Fruit fly (Drosophila melanogaster) Kc167 (cell line): ENCODE measurements around the gene CG7084.

Source experiments
- Myc ChIP-seq: fragments of >200 bp; optimal IDR thresholded peaks from 2 replicates; lab custom pipeline; 2017; ENCODE audit warnings: missing external identifiers
- Sin3A ChIP-seq: fragments of >200 bp; optimal IDR thresholded peaks from 2 replicates; lab custom pipeline; 2018; ENCODE audit warnings: missing external identifiers
- h ChIP-seq: fragments of >200 bp; optimal IDR thresholded peaks from 3 replicates; lab custom pipeline; 2018; ENCODE audit warnings: missing external identifiers
- insv ChIP-seq: fragments of >200 bp; optimal IDR thresholded peaks from 3 replicates; lab custom pipeline; 2018; ENCODE audit warnings: missing external identifiers
- psq ChIP-seq: fragments of >200 bp; optimal IDR thresholded peaks from 2 replicates; lab custom pipeline; 2017; ENCODE audit warnings: missing external identifiers
- ttk ChIP-seq: sonication (Bioruptor generic); optimal IDR thresholded peaks from 2 replicates; lab custom pipeline; 2017; ENCODE audit warnings: missing external identifiers

Gene CG7084

DNA sequence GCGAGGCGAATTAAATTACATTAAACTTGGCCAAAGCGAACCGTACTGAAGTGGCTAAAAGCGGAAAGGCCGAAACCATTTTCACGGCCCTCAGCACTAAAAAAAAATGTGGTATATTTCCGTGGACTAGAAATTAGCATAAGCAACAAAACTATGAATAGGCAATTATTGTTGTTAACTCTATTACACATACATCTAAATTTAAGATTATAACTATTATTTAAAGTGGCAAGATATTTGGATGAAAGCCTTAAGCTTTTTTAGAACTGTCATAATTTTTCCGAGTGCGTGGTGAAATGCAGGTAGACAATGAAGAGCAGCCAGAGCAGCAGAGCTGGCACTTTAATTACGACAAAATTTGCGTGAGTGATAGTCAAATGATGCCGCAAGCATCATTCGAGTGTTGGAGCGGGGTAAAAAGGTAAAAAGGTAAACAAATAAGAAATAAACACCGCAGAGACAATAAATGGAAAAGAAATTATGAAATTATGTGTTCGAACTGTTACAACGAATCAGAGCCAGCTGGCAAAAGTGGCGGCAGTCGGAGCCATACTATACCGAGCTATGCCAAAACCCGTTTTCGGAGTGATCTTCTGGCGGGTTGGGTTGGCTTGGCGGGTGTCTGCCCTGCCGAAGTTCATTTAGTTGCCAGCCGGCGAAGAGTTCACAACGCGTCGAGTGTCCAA lies 30.2 kb downstream of the CG7084 start, which contains the start of gene CG7080:
Gene CG7080, plus strand, starts transcription at position 636 of the 686 bp plus-strand sequence.
- TF ChIP-seq Myc (lab: Kevin White, UChicago) (no peak), h (lab: Kevin White, UChicago) (no peak), ttk (no peak), insv (no peak), psq (lab: Kevin White, UChicago) (no peak), Sin3A (lab: Kevin White, UChicago) (no peak)

DNA sequence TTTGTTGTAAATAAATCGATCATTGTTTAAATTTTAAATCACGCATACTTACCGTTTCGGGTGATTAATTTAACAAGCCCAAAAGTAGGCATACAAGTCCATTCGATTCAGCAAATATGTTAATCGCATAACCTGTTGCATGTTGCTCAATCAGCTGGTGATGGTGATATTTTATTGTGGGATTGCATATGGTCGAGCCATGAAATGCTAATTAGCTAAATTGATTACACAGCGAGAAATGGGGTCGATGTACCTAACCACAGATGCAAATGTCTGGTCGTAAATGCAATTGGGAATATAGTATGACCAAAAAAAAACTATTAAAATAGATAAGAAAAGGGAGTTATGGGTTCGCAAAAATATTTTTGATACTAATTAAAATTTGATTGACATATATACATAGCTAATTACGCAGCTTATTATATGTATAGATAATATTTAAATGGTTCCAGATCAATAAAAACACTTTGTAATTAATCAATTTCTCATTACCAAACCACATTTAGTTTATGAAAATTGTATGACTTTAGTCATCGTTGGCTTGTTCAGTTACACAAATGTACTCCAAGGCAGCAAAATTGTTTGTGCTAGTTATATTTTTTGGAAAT lies 32.0 kb downstream of the CG7084 start, which contains the start of gene CG33721:
Gene CG33721, plus strand, starts transcription at position 558 of the 608 bp plus-strand sequence.
- TF ChIP-seq ttk (no peak), h (lab: Kevin White, UChicago) (no peak), Sin3A (lab: Kevin White, UChicago) (no peak), insv (no peak), Myc (lab: Kevin White, UChicago) (no peak)

DNA sequence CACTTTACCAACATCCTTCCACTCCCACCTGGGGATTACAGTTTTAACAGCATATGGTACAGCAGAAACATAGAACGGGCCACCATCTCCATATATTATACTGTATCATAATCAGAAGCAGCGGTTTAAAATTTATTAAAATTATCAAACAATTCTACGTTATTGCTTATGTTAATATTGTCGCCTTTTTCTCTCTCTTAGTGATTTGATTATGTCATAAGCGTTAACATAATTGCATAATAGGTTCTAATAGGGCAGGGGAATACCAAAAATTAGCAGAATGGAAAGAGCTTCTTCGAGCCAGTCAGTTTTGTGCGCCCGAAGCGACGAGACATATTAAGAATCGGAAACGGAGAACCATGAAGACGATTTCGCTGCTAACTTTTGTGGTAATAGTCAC lies 33.1 kb downstream of the CG7084 start, which contains the start of gene CG13862:
Gene CG13862, plus strand, starts transcription at position 301 of the 400 bp plus-strand sequence.
- no peak for TF ChIP-seq psq (lab: Kevin White, UChicago)
- no peak for TF ChIP-seq ttk
- no peak for TF ChIP-seq Sin3A (lab: Kevin White, UChicago)
- TF ChIP-seq Myc (lab: Kevin White, UChicago): no peak
- TF ChIP-seq h (lab: Kevin White, UChicago): no peak
- no peak for TF ChIP-seq insv

DNA sequence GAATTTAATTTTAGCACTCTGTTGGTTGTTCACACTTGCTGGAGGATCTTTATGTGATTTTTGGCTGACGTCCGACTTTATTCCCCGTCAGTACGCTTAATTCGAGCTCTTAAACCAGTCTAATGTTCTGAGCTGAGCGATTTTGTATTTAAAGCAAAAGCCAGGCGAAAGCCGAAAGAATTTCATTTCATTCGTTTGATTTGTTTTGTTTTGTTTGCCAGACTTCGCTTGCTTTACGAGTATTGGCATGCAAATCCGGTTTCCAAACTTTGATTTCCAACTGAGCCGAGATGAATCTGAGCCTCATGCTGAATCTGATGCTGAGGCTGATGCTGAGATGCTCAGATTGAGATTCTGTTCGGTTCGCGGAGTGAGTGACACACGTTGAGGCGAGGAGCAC lies 35.4 kb downstream of the CG7084 start, which contains the start of gene CG5391:
Gene CG5391, minus strand, starts transcription at position 101 of the 400 bp plus-strand sequence.
- TF ChIP-seq insv: no peak
- TF ChIP-seq Sin3A (lab: Kevin White, UChicago): no peak
- TF ChIP-seq psq (lab: Kevin White, UChicago): no peak
- no peak for TF ChIP-seq Myc (lab: Kevin White, UChicago)

DNA sequence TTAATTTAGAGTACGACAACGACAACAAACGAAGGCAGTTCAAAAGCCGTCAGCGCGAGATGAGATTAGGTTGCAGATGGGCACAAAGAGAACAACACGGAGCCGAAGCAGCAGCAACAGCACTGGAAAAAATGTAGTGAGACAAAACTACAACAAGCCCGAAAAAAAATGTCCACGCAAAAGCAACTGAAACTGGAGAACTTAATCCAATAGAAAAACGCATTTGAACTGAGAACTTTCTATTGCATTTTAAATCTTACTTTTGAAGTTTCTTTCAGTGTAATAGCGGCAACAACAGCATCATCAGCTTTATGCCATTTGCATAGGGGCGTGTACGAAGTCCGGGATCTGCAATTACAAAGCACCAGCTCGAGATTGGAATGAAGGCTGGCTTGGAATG lies 40.9 kb downstream of the CG7084 start:
- TF ChIP-seq psq (lab: Kevin White, UChicago): no peak
- TF ChIP-seq ttk: no peak
- TF ChIP-seq Sin3A (lab: Kevin White, UChicago): no peak
- no peak for TF ChIP-seq Myc (lab: Kevin White, UChicago)
- TF ChIP-seq h (lab: Kevin White, UChicago): no peak
- no peak for TF ChIP-seq insv

DNA sequence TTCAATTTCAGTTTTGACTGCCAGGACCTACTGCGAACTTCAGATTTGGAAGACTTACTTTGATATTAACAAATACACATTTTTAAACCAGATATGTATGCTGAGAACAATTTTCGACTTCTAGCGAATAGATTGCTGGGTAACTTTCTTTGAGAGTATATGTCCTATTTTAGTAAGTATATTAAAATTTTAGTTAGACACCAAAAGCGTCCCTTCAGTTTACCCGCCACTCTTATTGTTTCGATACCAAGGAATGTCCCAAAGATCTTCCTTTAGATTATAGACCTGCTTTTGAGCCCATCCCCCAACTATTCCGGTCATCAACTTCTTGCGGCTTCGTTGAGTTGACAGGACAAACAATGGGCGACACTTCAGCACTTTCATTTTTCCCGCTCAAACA lies 41.6 kb downstream of the CG7084 start, which contains the start of gene CG5388:
Gene CG5388, minus strand, starts transcription at position 101 of the 400 bp plus-strand sequence.
- TF ChIP-seq h (lab: Kevin White, UChicago) (no peak), ttk (no peak), Sin3A (lab: Kevin White, UChicago) (no peak), insv (no peak), Myc (lab: Kevin White, UChicago) (no peak), psq (lab: Kevin White, UChicago) (no peak)

DNA sequence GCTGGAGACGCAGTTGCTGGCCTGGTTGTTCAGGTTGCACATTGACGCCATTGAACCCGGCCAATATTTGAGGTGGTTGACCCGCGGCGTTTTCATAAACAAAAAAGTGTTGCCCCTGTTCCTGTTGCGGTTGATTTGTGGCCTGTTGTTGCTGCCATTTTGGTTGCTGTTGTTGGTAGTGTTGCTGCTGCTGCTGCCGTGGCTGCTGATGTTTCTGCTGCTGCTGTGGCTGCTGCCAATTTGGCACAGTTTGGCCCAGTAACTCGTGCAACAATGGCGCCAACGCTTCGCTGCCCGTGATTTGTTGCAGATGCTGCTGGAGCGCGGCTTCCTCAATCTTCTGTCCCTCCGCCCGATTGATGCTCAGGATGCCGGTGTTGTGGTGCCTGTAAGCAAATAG lies 43.0 kb downstream of the CG7084 start:
- TF ChIP-seq ttk (no peak), Sin3A (lab: Kevin White, UChicago) (no peak), psq (lab: Kevin White, UChicago) (no peak), insv (no peak), h (lab: Kevin White, UChicago) (no peak), Myc (lab: Kevin White, UChicago) (no peak)

DNA sequence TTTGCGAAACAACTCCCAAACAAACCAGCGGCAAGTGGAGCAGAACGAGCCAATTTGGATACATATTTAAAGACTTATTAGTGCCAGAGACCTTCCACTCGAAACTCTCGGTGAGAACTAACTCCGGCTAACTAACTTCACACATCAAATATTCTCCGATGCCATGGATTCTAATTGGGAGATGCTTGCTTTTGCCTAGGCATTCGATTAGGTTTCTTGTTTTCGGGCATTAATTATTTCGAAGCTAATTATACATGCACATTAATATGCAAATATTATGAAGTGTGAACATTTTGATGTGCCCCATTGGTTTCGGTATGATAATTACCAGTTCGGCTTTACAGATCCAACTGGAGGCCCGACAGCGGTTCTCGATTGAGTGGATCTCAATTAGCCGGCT lies 43.5 kb downstream of the CG7084 start, which contains the start of gene CG5386:
Gene CG5386, minus strand, starts transcription at position 101 of the 400 bp plus-strand sequence.
- TF ChIP-seq ttk: no peak
- TF ChIP-seq psq (lab: Kevin White, UChicago): no peak
- no peak for TF ChIP-seq Myc (lab: Kevin White, UChicago)
- no peak for TF ChIP-seq Sin3A (lab: Kevin White, UChicago)
- TF ChIP-seq insv: no peak
- TF ChIP-seq h (lab: Kevin White, UChicago): no peak

DNA sequence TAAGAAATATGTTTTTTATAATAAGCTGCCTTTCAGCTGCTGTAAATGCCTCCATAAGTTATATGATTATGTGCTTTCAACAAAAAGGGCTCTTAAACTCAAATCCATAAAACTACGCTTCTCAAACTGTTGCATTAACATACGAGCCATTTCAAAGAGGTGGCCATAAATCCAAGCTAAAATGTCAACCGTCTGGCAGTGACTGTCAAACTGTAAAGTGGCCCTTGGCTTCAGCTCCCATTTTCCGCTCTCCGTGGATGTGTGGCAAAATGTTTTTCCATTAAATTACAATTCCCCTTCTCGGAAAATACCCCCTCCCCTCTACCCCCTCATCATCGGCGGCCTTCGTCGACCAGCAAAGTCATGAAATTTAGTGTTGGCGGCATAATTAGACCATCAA lies 44.1 kb downstream of the CG7084 start:
- TF ChIP-seq insv (no peak), Sin3A (lab: Kevin White, UChicago) (no peak)

DNA sequence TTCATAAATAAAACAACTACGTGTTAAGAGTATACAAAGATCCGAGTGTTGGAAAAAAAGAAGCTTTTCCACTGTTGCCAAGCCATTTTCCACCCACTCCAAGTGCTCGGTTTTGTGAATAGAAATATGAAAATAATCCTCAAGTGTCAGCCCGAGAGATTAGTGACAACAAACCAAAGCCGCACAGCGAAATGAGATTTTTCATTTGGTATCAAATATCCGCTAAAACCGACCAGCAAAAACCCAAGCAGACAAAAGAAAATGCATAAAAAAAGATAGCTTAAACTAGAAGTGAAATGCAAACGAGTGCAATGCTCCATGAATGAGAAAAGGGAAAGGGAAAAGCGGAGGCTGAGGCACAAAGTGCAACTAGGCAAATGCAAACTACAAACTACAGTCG lies 52.8 kb downstream of the CG7084 start, which contains the start of gene rdhB:
Gene rdhB, plus strand, starts transcription at position 301 of the 400 bp plus-strand sequence.
- TF ChIP-seq h (lab: Kevin White, UChicago) (no peak), Sin3A (lab: Kevin White, UChicago) (no peak), insv (no peak), psq (lab: Kevin White, UChicago) (no peak), Myc (lab: Kevin White, UChicago) (no peak), ttk (no peak)
